Fruit fly (Drosophila melanogaster): Measurements from ENCODE around the gene Drice.

DNA sequence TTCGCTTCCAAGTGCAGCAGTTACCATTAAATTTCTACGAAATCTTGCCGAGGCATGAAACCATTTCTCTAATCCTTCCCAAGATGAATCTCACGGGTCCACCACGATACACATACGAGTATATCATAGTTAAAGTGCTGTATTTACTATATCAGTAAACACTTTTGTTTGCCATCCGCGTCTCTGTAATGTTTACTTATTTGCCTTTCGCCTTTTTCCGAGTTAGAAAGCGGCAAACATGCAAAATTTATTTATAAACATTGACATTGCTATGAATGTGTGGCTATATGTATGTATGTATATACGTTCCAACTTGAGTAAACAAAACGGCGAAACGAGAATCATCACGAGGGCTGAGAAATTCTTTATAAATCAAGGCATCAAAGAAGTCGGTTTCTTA is 31.5 kb downstream of the Drice start:
- TF ChIP-seq Snoo (tag; optimal IDR thresholded peaks at IDR 0.05) (no peak), Pif1B (GFP tag; optimal IDR thresholded peaks at IDR 0.05) (no peak), rn (GFP tag; IDR thresholded peaks at IDR 0.05) (no peak), CG8159 (tag; optimal IDR thresholded peaks at IDR 0.05) (no peak), CG8301 (tag; optimal IDR thresholded peaks at IDR 0.05) (no peak), CG4496 (GFP tag; IDR thresholded peaks at IDR 0.05) (no peak), CG14655 (GFP tag; optimal IDR thresholded peaks at IDR 0.05) (peak; percentile 6), CG12605 (GFP tag; IDR thresholded peaks at IDR 0.05) (no peak), Ets98B (GFP tag; IDR thresholded peaks at IDR 0.05) (no peak), Pif1A (GFP tag; optimal IDR thresholded peaks at IDR 0.05) (no peak)

Data from whole organism, pupa.